Worm (Caenorhabditis elegans) whole organism, mixed stage, embryonic: ENCODE measurements around the gene lgc-16.

Experiments
- M03D4.4 ChIP-seq: sonication (generic microtip); optimal IDR thresholded peaks from 2 replicates; lab custom pipeline; 2017; ENCODE audit warnings: mild to moderate bottlenecking, missing genetic modification characterization, missing compliant biosample characterization
- bed-3 ChIP-seq: fragments of 200-800 bp; sonication (Bioruptor generic); optimal IDR thresholded peaks from 3 replicates; lab custom pipeline; 2018; ENCODE audit warnings: mild to moderate bottlenecking, missing genetic modification characterization, moderate library complexity, missing compliant biosample characterization
- blmp-1 ChIP-seq: fragments of 150-350 bp; optimal IDR thresholded peaks from 2 replicates; lab custom pipeline; 2014; ENCODE audit warnings: missing biosample characterization, missing genetic modification characterization
- ceh-39 ChIP-seq: fragments of 150-350 bp; optimal IDR thresholded peaks from 2 replicates; lab custom pipeline; 2014; ENCODE audit warnings: missing biosample characterization, missing genetic modification characterization
- ceh-43 ChIP-seq: fragments of 200-800 bp; sonication (Bioruptor generic); optimal IDR thresholded peaks from 2 replicates; lab custom pipeline; 2018; ENCODE audit warnings: mild to moderate bottlenecking, missing genetic modification characterization, moderate library complexity, missing compliant biosample characterization
- ceh-83 ChIP-seq: fragments of 200-800 bp; sonication (Bioruptor generic); optimal IDR thresholded peaks from 2 replicates; lab custom pipeline; 2018; ENCODE audit warnings: mild to moderate bottlenecking, missing genetic modification characterization, missing compliant biosample characterization
- ces-1 ChIP-seq: fragments of 150-350 bp; optimal IDR thresholded peaks from 2 replicates; lab custom pipeline; 2014; ENCODE audit warnings: missing biosample characterization, missing genetic modification reagents, missing genetic modification characterization
- drap-1 ChIP-seq: fragments of 200-800 bp; sonication (Bioruptor generic); optimal IDR thresholded peaks from 3 replicates; lab custom pipeline; 2018; ENCODE audit warnings: mild to moderate bottlenecking, missing genetic modification characterization, missing compliant biosample characterization
- elt-1 ChIP-seq: sonication (generic microtip); optimal IDR thresholded peaks from 2 replicates; lab custom pipeline; 2017; ENCODE audit warnings: missing genetic modification characterization, mild to moderate bottlenecking, missing compliant biosample characterization, antibody characterized with exemption, moderate library complexity, borderline replicate concordance; ENCODE audit not compliant: insufficient read depth
- elt-3 ChIP-seq: fragments of 150-350 bp; optimal IDR thresholded peaks from 2 replicates; lab custom pipeline; 2014; ENCODE audit warnings: missing biosample characterization, missing genetic modification characterization
- ham-2 ChIP-seq: fragments of 200-800 bp; sonication (Bioruptor generic); optimal IDR thresholded peaks from 2 replicates; lab custom pipeline; 2018; ENCODE audit warnings: mild to moderate bottlenecking, missing genetic modification characterization, missing compliant biosample characterization
- hlh-1 ChIP-seq: fragments of 150-350 bp; optimal IDR thresholded peaks from 2 replicates; lab custom pipeline; 2014; ENCODE audit warnings: missing biosample characterization, missing genetic modification reagents, missing genetic modification characterization
- lin-13 ChIP-seq: fragments of 150-350 bp; optimal IDR thresholded peaks from 2 replicates; lab custom pipeline; 2014; ENCODE audit warnings: missing biosample characterization, missing genetic modification characterization
- lin-32 ChIP-seq: fragments of 200-800 bp; sonication (Bioruptor generic); optimal IDR thresholded peaks from 2 replicates; lab custom pipeline; 2018; ENCODE audit warnings: mild to moderate bottlenecking, missing genetic modification characterization, missing compliant biosample characterization
- lsy-2 ChIP-seq: fragments of 150-350 bp; optimal IDR thresholded peaks from 2 replicates; lab custom pipeline; 2014; ENCODE audit warnings: missing biosample characterization, missing genetic modification characterization
- mab-5 ChIP-seq: fragments of 150-350 bp; optimal IDR thresholded peaks from 2 replicates; lab custom pipeline; 2014; ENCODE audit warnings: missing biosample characterization, missing genetic modification characterization
- mep-1 ChIP-seq: fragments of 150-350 bp; optimal IDR thresholded peaks from 2 replicates; lab custom pipeline; 2017; ENCODE audit warnings: missing biosample characterization, missing genetic modification reagents, missing genetic modification characterization, inconsistent platforms
- mls-2 ChIP-seq: sonication (generic microtip); optimal IDR thresholded peaks from 2 replicates; lab custom pipeline; 2016; ENCODE audit warnings: mild to moderate bottlenecking, missing genetic modification characterization, moderate library complexity, missing compliant biosample characterization
- nhr-12 ChIP-seq: fragments of 150-350 bp; optimal IDR thresholded peaks from 2 replicates; lab custom pipeline; 2014; ENCODE audit warnings: missing biosample characterization, missing genetic modification characterization
- nhr-2 ChIP-seq: fragments of 150-350 bp; optimal IDR thresholded peaks from 2 replicates; lab custom pipeline; 2014; ENCODE audit warnings: missing biosample characterization, missing genetic modification characterization
- nhr-237 ChIP-seq: fragments of 150-350 bp; optimal IDR thresholded peaks from 2 replicates; lab custom pipeline; 2014; ENCODE audit warnings: missing biosample characterization, missing genetic modification characterization
- nhr-28 ChIP-seq: fragments of 150-350 bp; optimal IDR thresholded peaks from 2 replicates; lab custom pipeline; 2014; ENCODE audit warnings: missing biosample characterization, missing genetic modification characterization
- nhr-76 ChIP-seq: sonication (generic microtip); optimal IDR thresholded peaks from 2 replicates; lab custom pipeline; 2017; ENCODE audit warnings: missing biosample characterization, missing genetic modification characterization
- pha-4 ChIP-seq: fragments of 150-350 bp; optimal IDR thresholded peaks from 2 replicates; lab custom pipeline; 2018; ENCODE audit warnings: missing biosample characterization, missing genetic modification reagents, missing genetic modification characterization
- sem-2 ChIP-seq: fragments of 200-800 bp; sonication (Bioruptor generic); optimal IDR thresholded peaks from 2 replicates; lab custom pipeline; 2018; ENCODE audit warnings: mild to moderate bottlenecking, missing genetic modification characterization, missing compliant biosample characterization
- snpc-4 ChIP-seq: fragments of 150-350 bp; optimal IDR thresholded peaks from 2 replicates; lab custom pipeline; 2014; ENCODE audit warnings: missing biosample characterization, missing genetic modification characterization
- sptf-1 ChIP-seq: sonication (generic microtip); optimal IDR thresholded peaks from 2 replicates; lab custom pipeline; 2017; ENCODE audit warnings: mild to moderate bottlenecking, missing genetic modification characterization, moderate library complexity, missing compliant biosample characterization
- tbx-8 ChIP-seq: fragments of 200-800 bp; sonication (Bioruptor generic); optimal IDR thresholded peaks from 2 replicates; lab custom pipeline; 2018; ENCODE audit warnings: mild to moderate bottlenecking, missing genetic modification characterization, moderate library complexity, missing compliant biosample characterization
- unc-120 ChIP-seq: sonication (generic microtip); optimal IDR thresholded peaks from 2 replicates; lab custom pipeline; 2017; ENCODE audit warnings: missing genetic modification characterization, missing compliant biosample characterization; ENCODE audit not compliant: poor library complexity, severe bottlenecking
- unc-39 ChIP-seq: fragments of 150-350 bp; optimal IDR thresholded peaks from 2 replicates; lab custom pipeline; 2014; ENCODE audit warnings: missing biosample characterization, missing genetic modification characterization
- unc-62 ChIP-seq: fragments of 150-350 bp; optimal IDR thresholded peaks from 2 replicates; lab custom pipeline; 2014; ENCODE audit warnings: missing biosample characterization, missing genetic modification reagents, missing genetic modification characterization
- ztf-11 ChIP-seq: fragments of 150-350 bp; optimal IDR thresholded peaks from 2 replicates; lab custom pipeline; 2014; ENCODE audit warnings: missing biosample characterization, missing genetic modification characterization

Gene lgc-16

ce11 chrX:12092621-12093020 is 25.8 kb upstream of the lgc-16 start:
- TF ChIP-seq lin-32 = peak; percentile 41
- TF ChIP-seq hlh-1 = peak; percentile 61
- no peak for TF ChIP-seq nhr-237 (tag; lab: Kevin White, UChicago)
- peak; percentile 87 for TF ChIP-seq nhr-2 (tag; lab: Kevin White, UChicago)

DNA sequence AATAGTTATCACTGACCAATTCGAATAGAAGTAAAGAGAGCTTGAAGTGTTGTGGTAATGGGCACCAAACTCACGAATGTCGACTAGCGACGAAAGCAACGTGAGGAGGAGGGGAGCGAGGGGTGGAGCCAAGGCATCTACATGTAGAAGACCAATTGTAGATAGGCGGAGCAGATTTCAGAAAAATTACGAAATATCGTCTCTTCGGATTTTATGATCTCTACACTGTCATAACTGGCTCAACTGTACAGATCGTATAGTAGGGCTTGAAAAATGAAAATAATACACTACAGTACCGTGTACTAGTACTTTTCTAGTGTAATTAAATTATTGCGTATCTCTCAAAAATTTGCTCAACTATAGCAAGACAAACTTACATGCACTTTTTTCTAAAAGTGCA is 25.4 kb upstream of the lgc-16 start, which contains the start of gene W03G11.4:
W03G11.4 (minus strand) TSS at position 101 of the 400 bp plus-strand sequence.
- TF ChIP-seq ceh-83 (GFP tag; lab: Kevin White, UChicago) (no peak), ham-2 (no peak), blmp-1 (tag; lab: Kevin White, UChicago) (no peak), mep-1 (tag; lab: Kevin White, UChicago) (no peak), sem-2 (no peak), mab-5 (no peak), ceh-43 (GFP tag; lab: Kevin White, UChicago) (no peak), tbx-8 (GFP tag; lab: Kevin White, UChicago) (no peak), ceh-39 (no peak), ces-1 (GFP tag; lab: Kevin White, UChicago) (no peak), snpc-4 (tag; lab: Kevin White, UChicago) (no peak), unc-62 (GFP tag; lab: Kevin White, UChicago) (no peak), elt-1 (no peak), ztf-11 (tag; lab: Kevin White, UChicago) (no peak), lin-32 (no peak), drap-1 (GFP tag; lab: Kevin White, UChicago) (no peak), mls-2 (tag; lab: Kevin White, UChicago) (no peak), nhr-12 (tag; lab: Kevin White, UChicago) (no peak), lin-13 (tag; lab: Kevin White, UChicago) (no peak), bed-3 (GFP tag; lab: Kevin White, UChicago) (no peak)

- no peak for TF ChIP-seq nhr-237 (tag; lab: Kevin White, UChicago)
- TF ChIP-seq nhr-28 (tag; lab: Kevin White, UChicago) = no peak
- TF ChIP-seq ces-1 (GFP tag; lab: Kevin White, UChicago) = no peak
- no peak for TF ChIP-seq elt-1
- TF ChIP-seq bed-3 (GFP tag; lab: Kevin White, UChicago) = no peak
- TF ChIP-seq nhr-12 (tag; lab: Kevin White, UChicago) = no peak
- TF ChIP-seq pha-4 (tag; lab: Kevin White, UChicago) = no peak
- no peak for TF ChIP-seq mls-2 (tag; lab: Kevin White, UChicago)
- TF ChIP-seq tbx-8 (GFP tag; lab: Kevin White, UChicago) = no peak
- no peak for TF ChIP-seq sem-2
- TF ChIP-seq M03D4.4 (tag; lab: Kevin White, UChicago) = no peak
- no peak for TF ChIP-seq hlh-1
- TF ChIP-seq ceh-83 (GFP tag; lab: Kevin White, UChicago) = no peak
- TF ChIP-seq sptf-1 = no peak
- no peak for TF ChIP-seq mep-1 (tag; lab: Kevin White, UChicago)
Observed at ce11 chrX:12093992-12094391, 24.4 kb upstream of the lgc-16 start.

ce11 chrX:12095200-12095599 is 23.2 kb upstream of the lgc-16 start:
- TF ChIP-seq ztf-11 (tag; lab: Kevin White, UChicago) (no peak), lin-13 (tag; lab: Kevin White, UChicago) (no peak), drap-1 (GFP tag; lab: Kevin White, UChicago) (no peak), nhr-2 (tag; lab: Kevin White, UChicago) (no peak), ceh-83 (GFP tag; lab: Kevin White, UChicago) (no peak), tbx-8 (GFP tag; lab: Kevin White, UChicago) (no peak), nhr-76 (tag; lab: Kevin White, UChicago) (no peak), ceh-39 (no peak)

DNA sequence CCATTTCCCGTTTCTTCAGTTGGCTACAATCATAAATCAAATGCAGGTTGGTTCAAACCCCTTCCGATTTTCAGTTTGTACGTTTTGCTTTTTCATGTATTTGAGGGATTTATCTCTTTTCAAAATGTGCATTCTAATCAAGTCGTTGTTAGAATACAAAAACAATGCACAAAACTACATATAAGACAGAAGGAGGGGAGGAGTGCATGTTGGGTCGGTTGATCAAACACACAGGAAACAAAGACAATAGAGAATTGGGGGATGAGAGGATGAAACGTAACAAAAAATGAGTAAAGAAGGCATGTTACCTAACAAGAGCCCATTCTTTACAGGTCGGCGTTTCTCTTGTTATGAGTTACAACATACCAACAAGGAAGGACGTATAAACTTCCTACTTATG is 20.4 kb upstream of the lgc-16 start:
- no peak for TF ChIP-seq tbx-8 (GFP tag; lab: Kevin White, UChicago)
- no peak for TF ChIP-seq nhr-237 (tag; lab: Kevin White, UChicago)
- no peak for TF ChIP-seq elt-3
- TF ChIP-seq bed-3 (GFP tag; lab: Kevin White, UChicago) = no peak
- TF ChIP-seq ztf-11 (tag; lab: Kevin White, UChicago) = no peak
- TF ChIP-seq blmp-1 (tag; lab: Kevin White, UChicago) = no peak
- TF ChIP-seq ham-2 = no peak
- TF ChIP-seq mep-1 (tag; lab: Kevin White, UChicago) = no peak
- TF ChIP-seq snpc-4 (tag; lab: Kevin White, UChicago) = no peak
- TF ChIP-seq nhr-76 (tag; lab: Kevin White, UChicago) = no peak
- TF ChIP-seq mls-2 (tag; lab: Kevin White, UChicago) = no peak
- TF ChIP-seq hlh-1 = no peak
- TF ChIP-seq nhr-12 (tag; lab: Kevin White, UChicago) = no peak
- no peak for TF ChIP-seq unc-62 (GFP tag; lab: Kevin White, UChicago)
- TF ChIP-seq unc-39 (tag; lab: Kevin White, UChicago) = no peak
- TF ChIP-seq lsy-2 (tag; lab: Kevin White, UChicago) = no peak
- TF ChIP-seq unc-120 (tag; lab: Kevin White, UChicago) = no peak
